5 fruit fly cellular contexts compared by ENCODE assay signal in genomic region chr3R:10680825-10681681, dm6.
TF ChIP-seq lines count a peak whose summit lies in the region.

Gene Phyhd1, minus strand, starts transcription at chr3R:10680925.

- peak; percentile 52 for TF ChIP-seq CTCF in whole organism, embryonic (GFP tag; optimal IDR thresholded peaks at IDR 0.05; lab: Kevin White, UChicago)

TF ChIP-seq in whole organism, adult, 20 proteins besides CTCF, POLR2A, EP300 and RAD21 (continues in another document):
- no peak for TF ChIP-seq pad (GFP tag; optimal IDR thresholded peaks at IDR 0.05; lab: Kevin White, UChicago)
- peak; percentile 89 for TF ChIP-seq CG33017 (tag; optimal IDR thresholded peaks at IDR 0.05; lab: Kevin White, UChicago)
- TF ChIP-seq Crg-1 (GFP tag; optimal IDR thresholded peaks at IDR 0.05; lab: Kevin White, UChicago), result peak; percentile 2
- peak; percentile 92 for TF ChIP-seq cic (GFP tag; optimal IDR thresholded peaks at IDR 0.05; lab: Kevin White, UChicago)
- TF ChIP-seq CG11617 (GFP tag; optimal IDR thresholded peaks at IDR 0.05; lab: Kevin White, UChicago), result peak; percentile 65
- peak; percentile 79 for TF ChIP-seq Mnt (GFP tag; optimal IDR thresholded peaks at IDR 0.05; lab: Kevin White, UChicago)
- no peak for TF ChIP-seq cnc (optimal IDR thresholded peaks at IDR 0.05; lab: Kevin White, UChicago)
- peak; percentile 71 for TF ChIP-seq CG12768 (GFP tag; optimal IDR thresholded peaks at IDR 0.05; lab: Kevin White, UChicago)
- peak; percentile 33 for TF ChIP-seq Clk (GFP tag; optimal IDR thresholded peaks at IDR 0.05; lab: Kevin White, UChicago)
- peak; percentile 50 for TF ChIP-seq toe (GFP tag; optimal IDR thresholded peaks at IDR 0.05; lab: Kevin White, UChicago)
- TF ChIP-seq CG5204 (GFP tag; optimal IDR thresholded peaks at IDR 0.05; lab: Kevin White, UChicago), result peak; percentile 55
- TF ChIP-seq kay (GFP tag; lab: Kevin White, UChicago; ENCODE audit: borderline replicate concordance), result no peak
- peak; percentile 67 for TF ChIP-seq Hr96 (GFP tag; optimal IDR thresholded peaks at IDR 0.05; lab: Kevin White, UChicago)
- peak; percentile 89 for TF ChIP-seq CG7101 (tag; optimal IDR thresholded peaks at IDR 0.05; lab: Kevin White, UChicago)
- TF ChIP-seq bab1 (GFP tag; optimal IDR thresholded peaks at IDR 0.05; lab: Kevin White, UChicago), result peak; percentile 90
- TF ChIP-seq CG14711 (tag; optimal IDR thresholded peaks at IDR 0.05; lab: Kevin White, UChicago), result peak; percentile 76
- TF ChIP-seq tj (GFP tag; optimal IDR thresholded peaks at IDR 0.05; lab: Kevin White, UChicago), result peak; percentile 44
- peak; percentile 51 for TF ChIP-seq CG1620 (GFP tag; optimal IDR thresholded peaks at IDR 0.05; lab: Kevin White, UChicago)

TF ChIP-seq in whole organism, embryonic, 481 proteins besides CTCF, POLR2A, EP300 and RAD21 (continues in another document):
- TF ChIP-seq hth (optimal IDR thresholded peaks at IDR 0.05; lab: Kevin White, UChicago) (no peak), rib (GFP tag; IDR thresholded peaks at IDR 0.05; lab: Robert Waterston, UW) (peak; percentile 84), psq (GFP tag; optimal IDR thresholded peaks at IDR 0.05; lab: Kevin White, UChicago) (peak; percentile 72), wdn (GFP tag; IDR thresholded peaks at IDR 0.05; lab: Robert Waterston, UW) (peak; percentile 96), CkIIα-i1 (GFP tag; IDR thresholded peaks at IDR 0.05; lab: Robert Waterston, UW) (0 out of 2 replicates have a peak, but pooled peaks have one; percentile 50), nerfin-2 (GFP tag; IDR thresholded peaks at IDR 0.05; lab: Robert Waterston, UW; ENCODE audit: partially characterized antibody) (no peak), sd (tag; optimal IDR thresholded peaks at IDR 0.05; lab: Kevin White, UChicago) (peak; percentile 87), Blimp-1 (GFP tag; optimal IDR thresholded peaks at IDR 0.05; lab: Kevin White, UChicago) (peak; percentile 93), tap (tag; optimal IDR thresholded peaks at IDR 0.05; lab: Kevin White, UChicago) (peak; percentile 93), ERR (GFP tag; optimal IDR thresholded peaks at IDR 0.05; lab: Kevin White, UChicago) (peak; percentile 86), ash1 (GFP tag; optimal IDR thresholded peaks at IDR 0.05; lab: Kevin White, UChicago) (peak; percentile 8), CG16863 (GFP tag; optimal IDR thresholded peaks at IDR 0.05; lab: Kevin White, UChicago) (peak; percentile 96), CG2199 (GFP tag; IDR thresholded peaks at IDR 0.05; lab: Robert Waterston, UW) (peak; percentile 95), Ptx1 (GFP tag; IDR thresholded peaks at IDR 0.05; lab: Robert Waterston, UW) (peak; percentile 95), CG13123 (GFP tag; optimal IDR thresholded peaks at IDR 0.05; lab: Kevin White, UChicago) (peak; percentile 85), CG18476 (GFP tag; optimal IDR thresholded peaks at IDR 0.05; lab: Kevin White, UChicago) (peak; percentile 95), tx (GFP tag; optimal IDR thresholded peaks at IDR 0.05; lab: Kevin White, UChicago) (peak; percentile 93), sqz (GFP tag; optimal IDR thresholded peaks at IDR 0.05; lab: Kevin White, UChicago) (peak; percentile 89)

TF ChIP-seq in whole organism, prepupa, 60 proteins besides CTCF, POLR2A, EP300 and RAD21 (continues in another document):
- TF ChIP-seq svp (GFP tag; lab: Kevin White, UChicago) (peak; percentile 90), CG34406 (GFP tag; optimal IDR thresholded peaks at IDR 0.05; lab: Kevin White, UChicago) (peak; percentile 85), Sox15 (GFP tag; optimal IDR thresholded peaks at IDR 0.05; lab: Kevin White, UChicago) (peak; percentile 78), CG31627 (GFP tag; optimal IDR thresholded peaks at IDR 0.05; lab: Kevin White, UChicago) (peak; percentile 89), Sox102F (GFP tag; optimal IDR thresholded peaks at IDR 0.05; lab: Kevin White, UChicago) (peak; percentile 81), salr (GFP tag; optimal IDR thresholded peaks at IDR 0.05; lab: Kevin White, UChicago) (peak; percentile 72 to 73), CG15336 (GFP tag; IDR thresholded peaks at IDR 0.05; lab: Robert Waterston, UW) (peak; percentile 90), CG11902 (GFP tag; optimal IDR thresholded peaks at IDR 0.05; lab: Kevin White, UChicago) (peak; percentile 79), CG8632 (GFP tag; optimal IDR thresholded peaks at IDR 0.05; lab: Kevin White, UChicago) (peak; percentile 82), CG9139 (GFP tag; optimal IDR thresholded peaks at IDR 0.05; lab: Kevin White, UChicago) (peak; percentile 34), CG6163 (GFP tag; IDR thresholded peaks at IDR 0.05; lab: Robert Waterston, UW) (peak; percentile 89), CG8119 (GFP tag; IDR thresholded peaks at IDR 0.05; lab: Robert Waterston, UW) (peak; percentile 91), CG8319 (GFP tag; optimal IDR thresholded peaks at IDR 0.05; lab: Kevin White, UChicago) (peak; percentile 81), esn (GFP tag; optimal IDR thresholded peaks at IDR 0.05; lab: Kevin White, UChicago) (peak; percentile 88), Hr4 (GFP tag; optimal IDR thresholded peaks at IDR 0.05; lab: Kevin White, UChicago) (peak; percentile 88), spab (GFP tag; optimal IDR thresholded peaks at IDR 0.05; lab: Kevin White, UChicago) (peak; percentile 59), CG16779 (tag; optimal IDR thresholded peaks at IDR 0.05; lab: Kevin White, UChicago) (peak; percentile 66), achi (GFP tag; optimal IDR thresholded peaks at IDR 0.05; lab: Kevin White, UChicago) (peak; percentile 84), dac (GFP tag; optimal IDR thresholded peaks at IDR 0.05; lab: Kevin White, UChicago) (peak; percentile 67), acj6 (GFP tag; optimal IDR thresholded peaks at IDR 0.05; lab: Kevin White, UChicago) (peak; percentile 89)

TF ChIP-seq in whole organism, pupa, 21 proteins besides CTCF, POLR2A, EP300 and RAD21:
- TF ChIP-seq CG13204 (GFP tag; optimal IDR thresholded peaks at IDR 0.05; lab: Kevin White, UChicago) (peak; percentile 28), CG8159 (tag; optimal IDR thresholded peaks at IDR 0.05; lab: Kevin White, UChicago) (peak; percentile 81), rn (GFP tag; IDR thresholded peaks at IDR 0.05; lab: Robert Waterston, UW) (peak; percentile 67), CG14655 (GFP tag; optimal IDR thresholded peaks at IDR 0.05; lab: Kevin White, UChicago) (peak; percentile 75), Pif1B (GFP tag; optimal IDR thresholded peaks at IDR 0.05; lab: Kevin White, UChicago) (peak; percentile 81), EcR (GFP tag; optimal IDR thresholded peaks at IDR 0.05; lab: Kevin White, UChicago) (peak; percentile 12), CG12605 (GFP tag; IDR thresholded peaks at IDR 0.05; lab: Robert Waterston, UW) (peak; percentile 78), CG8301 (tag; optimal IDR thresholded peaks at IDR 0.05; lab: Kevin White, UChicago) (peak; percentile 86), CG15710 (tag; optimal IDR thresholded peaks at IDR 0.05; lab: Kevin White, UChicago) (peak; percentile 81), CG32121 (GFP tag; IDR thresholded peaks at IDR 0.05; lab: Robert Waterston, UW) (peak; percentile 84), CG17806 (tag; optimal IDR thresholded peaks at IDR 0.05; lab: Kevin White, UChicago) (peak; percentile 76), CG34367 (tag; optimal IDR thresholded peaks at IDR 0.05; lab: Kevin White, UChicago) (peak; percentile 71), D1 (tag; optimal IDR thresholded peaks at IDR 0.05; lab: Kevin White, UChicago) (peak; percentile 45), gl (tag; optimal IDR thresholded peaks at IDR 0.05; lab: Kevin White, UChicago) (peak; percentile 53), fd96Ca (GFP tag; IDR thresholded peaks at IDR 0.05; lab: Robert Waterston, UW) (peak; percentile 91), CG4496 (GFP tag; IDR thresholded peaks at IDR 0.05; lab: Robert Waterston, UW) (peak; percentile 93), CG9948 (tag; optimal IDR thresholded peaks at IDR 0.05; lab: Kevin White, UChicago) (peak; percentile 79), Pif1A (GFP tag; optimal IDR thresholded peaks at IDR 0.05; lab: Kevin White, UChicago) (peak; percentile 87), Ets98B (GFP tag; IDR thresholded peaks at IDR 0.05; lab: Robert Waterston, UW) (peak; percentile 84), CG10348 (GFP tag; IDR thresholded peaks at IDR 0.05; lab: Robert Waterston, UW) (peak; percentile 70), Snoo (tag; optimal IDR thresholded peaks at IDR 0.05; lab: Kevin White, UChicago) (peak; percentile 21)

TF ChIP-seq in whole organism, wandering third instar larva, 38 proteins besides CTCF, POLR2A, EP300 and RAD21 (continues in another document):
- TF ChIP-seq psq (GFP tag; optimal IDR thresholded peaks at IDR 0.05; lab: Kevin White, UChicago) (peak; percentile 72), Dfd (GFP tag; optimal IDR thresholded peaks at IDR 0.05; lab: Kevin White, UChicago) (no peak), sage (GFP tag; optimal IDR thresholded peaks at IDR 0.05; lab: Kevin White, UChicago) (peak; percentile 52), brk (GFP tag; optimal IDR thresholded peaks at IDR 0.05; lab: Kevin White, UChicago) (peak; percentile 29), Hr78 (GFP tag; optimal IDR thresholded peaks at IDR 0.05; lab: Kevin White, UChicago) (no peak), ey (GFP tag; optimal IDR thresholded peaks at IDR 0.05; lab: Kevin White, UChicago) (peak; percentile 87), GATAd (GFP tag; optimal IDR thresholded peaks at IDR 0.05; lab: Kevin White, UChicago) (no peak), Abd-B (GFP tag; optimal IDR thresholded peaks at IDR 0.05; lab: Kevin White, UChicago) (no peak), Mio (GFP tag; optimal IDR thresholded peaks at IDR 0.05; lab: Kevin White, UChicago) (peak; percentile 68), fru (GFP tag; optimal IDR thresholded peaks at IDR 0.05; lab: Kevin White, UChicago) (peak; percentile 87), HLH106 (tag; optimal IDR thresholded peaks at IDR 0.05; lab: Kevin White, UChicago) (peak; percentile 60), tai (GFP tag; optimal IDR thresholded peaks at IDR 0.05; lab: Kevin White, UChicago) (peak; percentile 36), Myc (optimal IDR thresholded peaks at IDR 0.05; lab: Kevin White, UChicago) (no peak), Vsx2 (GFP tag; optimal IDR thresholded peaks at IDR 0.05; lab: Kevin White, UChicago; ENCODE audit: partially characterized antibody) (no peak), lola (GFP tag; optimal IDR thresholded peaks at IDR 0.05; lab: Kevin White, UChicago) (no peak), rgr (GFP tag; optimal IDR thresholded peaks at IDR 0.05; lab: Kevin White, UChicago) (peak; percentile 89), Sp1 (GFP tag; optimal IDR thresholded peaks at IDR 0.05; lab: Kevin White, UChicago) (peak; percentile 41), h (GFP tag; optimal IDR thresholded peaks at IDR 0.05; lab: Kevin White, UChicago) (peak; percentile 90), Hnf4 (GFP tag; optimal IDR thresholded peaks at IDR 0.05; lab: Kevin White, UChicago) (peak; percentile 78), Jra (GFP tag; optimal IDR thresholded peaks at IDR 0.05; lab: Kevin White, UChicago) (no peak), CG32264 (GFP tag; optimal IDR thresholded peaks at IDR 0.05; lab: Kevin White, UChicago) (peak; percentile 81), Rel (GFP tag; optimal IDR thresholded peaks at IDR 0.05; lab: Kevin White, UChicago) (peak; percentile 65), Rel (tag; optimal IDR thresholded peaks at IDR 0.05; lab: Kevin White, UChicago) (no peak), N (GFP tag; optimal IDR thresholded peaks at IDR 0.05; lab: Kevin White, UChicago) (no peak)
